Fruit fly (Drosophila melanogaster): Measurements from ENCODE around the gene CG7546.

- no peak for TF ChIP-seq tai (GFP tag; optimal IDR thresholded peaks at IDR 0.05)
- TF ChIP-seq sage (GFP tag; optimal IDR thresholded peaks at IDR 0.05): no peak
- TF ChIP-seq Hr83 (GFP tag; optimal IDR thresholded peaks at IDR 0.05; ENCODE audit: poor library complexity, severe bottlenecking): no peak
- TF ChIP-seq lola (GFP tag; optimal IDR thresholded peaks at IDR 0.05): no peak
- no peak for TF ChIP-seq CG32264 (GFP tag; optimal IDR thresholded peaks at IDR 0.05)
- TF ChIP-seq Myc (optimal IDR thresholded peaks at IDR 0.05): no peak
- no peak for TF ChIP-seq brk (GFP tag; optimal IDR thresholded peaks at IDR 0.05)
- TF ChIP-seq GATAd (GFP tag; optimal IDR thresholded peaks at IDR 0.05): no peak
- no peak for TF ChIP-seq Hr78 (GFP tag; optimal IDR thresholded peaks at IDR 0.05)
- no peak for TF ChIP-seq fru (GFP tag; optimal IDR thresholded peaks at IDR 0.05)
- TF ChIP-seq psq (GFP tag; optimal IDR thresholded peaks at IDR 0.05): no peak
- no peak for TF ChIP-seq dl (GFP tag; optimal IDR thresholded peaks at IDR 0.05; ENCODE audit: insufficient read depth in 1 of 2, partially characterized antibody in 2 of 2)
These were observed 25.1 kb upstream of the CG7546 start, which contains the start of gene mthl6 for dm6 chr3L:7485667-7486066.

Data from whole organism, wandering third instar larva.